Worm (Caenorhabditis elegans): ENCODE data around the gene F48E8.8.

DNA sequence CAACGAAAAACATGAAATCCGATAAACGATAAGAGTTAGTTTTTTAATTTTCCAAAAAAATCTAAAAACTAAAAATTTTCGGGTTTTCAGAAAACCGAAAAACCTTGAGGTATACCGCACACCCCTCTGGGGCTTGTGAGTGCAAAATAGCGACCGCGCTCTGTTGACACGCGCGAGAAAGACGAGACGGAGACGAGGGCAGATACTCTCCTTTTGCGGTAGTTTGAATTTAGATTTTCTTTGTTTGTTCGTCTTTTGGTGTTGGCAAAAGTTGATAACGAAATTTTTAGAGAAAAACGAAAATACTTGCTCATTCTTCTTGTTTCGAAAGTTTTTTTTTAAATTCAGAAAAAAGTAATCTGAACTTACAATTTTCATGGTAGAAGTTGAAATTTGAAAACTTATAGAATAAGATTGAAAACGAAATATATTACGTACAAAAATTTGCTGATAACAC, 44.0 kb downstream of the F48E8.8 start, which contains the start of the genes W03A5.2 and Y32H12A.8:
- TF ChIP-seq dao-5 (tag; optimal IDR thresholded peaks at IDR 0.05) (no peak), him-1 (tag; optimal IDR thresholded peaks at IDR 0.05) (no peak), W03F9.2 (tag; optimal IDR thresholded peaks at IDR 0.05) (no peak)

Measured in whole organism, L4/young adult.